Fruit fly (Drosophila melanogaster): Measurements from ENCODE around the gene Psf2.

Gene Psf2

dm6 chr2L:4389405-4390115 lies 2.4 kb upstream of the Psf2 start:
- TF ChIP-seq Ets21C (GFP tag; optimal IDR thresholded peaks at IDR 0.05), result no peak
- no peak for TF ChIP-seq CG6276 (GFP tag; optimal IDR thresholded peaks at IDR 0.05)
- TF ChIP-seq CG11902 (GFP tag; optimal IDR thresholded peaks at IDR 0.05), result no peak
- TF ChIP-seq CG7368 (GFP tag; optimal IDR thresholded peaks at IDR 0.05), result no peak
- no peak for TF ChIP-seq CG16779 (tag; optimal IDR thresholded peaks at IDR 0.05)
- peak; percentile 42 for TF ChIP-seq Eip78C (GFP tag)
- no peak for TF ChIP-seq fd85E (GFP tag; optimal IDR thresholded peaks at IDR 0.05)
- peak; percentile 97 for TF ChIP-seq svp (GFP tag)
- TF ChIP-seq Sox15 (GFP tag; optimal IDR thresholded peaks at IDR 0.05), result no peak
- no peak for TF ChIP-seq CG8319 (GFP tag; optimal IDR thresholded peaks at IDR 0.05)
- TF ChIP-seq CG8632 (GFP tag; optimal IDR thresholded peaks at IDR 0.05), result no peak
- no peak for TF ChIP-seq Hr4 (GFP tag; optimal IDR thresholded peaks at IDR 0.05)
- TF ChIP-seq fd59A (GFP tag; optimal IDR thresholded peaks at IDR 0.05), result no peak
- no peak for TF ChIP-seq CG10631 (GFP tag; optimal IDR thresholded peaks at IDR 0.05)
- TF ChIP-seq vri (GFP tag; optimal IDR thresholded peaks at IDR 0.05), result peak; percentile 58
- no peak for TF ChIP-seq ss (GFP tag; optimal IDR thresholded peaks at IDR 0.05)
- no peak for TF ChIP-seq Hr38 (GFP tag; optimal IDR thresholded peaks at IDR 0.05)
- TF ChIP-seq Smox (GFP tag; optimal IDR thresholded peaks at IDR 0.05), result no peak
- TF ChIP-seq dsx (GFP tag; optimal IDR thresholded peaks at IDR 0.05; ENCODE audit: poor library complexity, severe bottlenecking), result no peak
- TF ChIP-seq CG6163 (GFP tag; IDR thresholded peaks at IDR 0.05), result no peak
- no peak for TF ChIP-seq CG4318 (GFP tag; optimal IDR thresholded peaks at IDR 0.05)
- no peak for TF ChIP-seq CG32006 (GFP tag; optimal IDR thresholded peaks at IDR 0.05)
- no peak for TF ChIP-seq CG8119 (GFP tag; IDR thresholded peaks at IDR 0.05)
- no peak for TF ChIP-seq Eip75B (GFP tag; optimal IDR thresholded peaks at IDR 0.05)

- TF ChIP-seq Hr4 (GFP tag; optimal IDR thresholded peaks at IDR 0.05) (no peak), svp (GFP tag) (peak; percentile 68), fd59A (GFP tag; optimal IDR thresholded peaks at IDR 0.05) (no peak), CG8319 (GFP tag; optimal IDR thresholded peaks at IDR 0.05) (no peak)
Measured at dm6 chr2L:4388027-4388426, 871 bp upstream of the Psf2 start, which contains the start of gene Tps1. Tps1 (plus strand) TSS chr2L:4388327.

dm6 chr2L:4385387-4386279 lies 1.5 kb downstream of the Psf2 start, which contains the start of gene Vps53:
Vps53 (minus strand) TSS chr2L:4386062.
- TF ChIP-seq OdsH (GFP tag; optimal IDR thresholded peaks at IDR 0.05) (no peak), svp (GFP tag) (peak; percentile 98)

- TF ChIP-seq CG8319 (GFP tag; optimal IDR thresholded peaks at IDR 0.05) (no peak), CG4318 (GFP tag; optimal IDR thresholded peaks at IDR 0.05) (no peak), svp (GFP tag) (no peak), pdm3 (GFP tag; optimal IDR thresholded peaks at IDR 0.05) (no peak), CG10669 (GFP tag; optimal IDR thresholded peaks at IDR 0.05) (no peak), CG34406 (GFP tag; optimal IDR thresholded peaks at IDR 0.05) (no peak), fkh (GFP tag; optimal IDR thresholded peaks at IDR 0.05) (peak; percentile 75), CG7368 (GFP tag; optimal IDR thresholded peaks at IDR 0.05) (no peak)
Measured at dm6 chr2L:4382522-4382921, 4.6 kb downstream of the Psf2 start, which contains the start of gene CG17612. CG17612 (minus strand) TSS chr2L:4382735.

- no peak for TF ChIP-seq CG6792 (GFP tag; optimal IDR thresholded peaks at IDR 0.05)
- TF ChIP-seq Lpt (GFP tag; optimal IDR thresholded peaks at IDR 0.05), result no peak
- TF ChIP-seq salr (GFP tag; optimal IDR thresholded peaks at IDR 0.05), result no peak
- TF ChIP-seq fd59A (GFP tag; optimal IDR thresholded peaks at IDR 0.05), result no peak
- no peak for TF ChIP-seq CG7368 (GFP tag; optimal IDR thresholded peaks at IDR 0.05)
- no peak for TF ChIP-seq Eip78C (GFP tag)
- no peak for TF ChIP-seq fkh (GFP tag; optimal IDR thresholded peaks at IDR 0.05)
- no peak for TF ChIP-seq Eip75B (GFP tag; optimal IDR thresholded peaks at IDR 0.05)
- TF ChIP-seq pdm3 (GFP tag; optimal IDR thresholded peaks at IDR 0.05), result no peak
- TF ChIP-seq Blimp-1 (GFP tag; optimal IDR thresholded peaks at IDR 0.05), result no peak
Measured at dm6 chr2L:4378380-4378779, 8.8 kb downstream of the Psf2 start.
